Worm (Caenorhabditis elegans): ENCODE results near the gene knl-1.

DNA sequence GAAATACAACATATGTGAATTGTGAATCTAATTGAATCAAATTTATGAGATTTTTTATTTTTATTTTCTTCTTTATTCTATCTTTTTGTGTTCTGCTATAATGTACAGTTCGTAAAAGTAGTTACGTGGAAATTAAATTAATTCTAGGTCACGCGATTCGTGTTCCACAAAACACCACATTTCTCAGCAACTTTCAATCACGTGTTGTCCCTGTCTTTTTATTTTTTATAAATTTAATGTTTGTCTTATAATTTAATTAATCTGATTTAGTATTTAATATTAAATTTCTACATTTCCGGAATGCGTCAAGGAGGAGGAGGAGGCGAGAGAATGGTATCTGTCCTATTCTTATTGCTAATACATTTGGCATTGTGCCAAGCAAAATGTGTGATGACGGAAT is 7.6 kb downstream of the knl-1 start, which contains the start of gene ncr-2:
- TF ChIP-seq T22C8.4 (GFP tag; IDR thresholded peaks at IDR 0.05) (no peak), flt-1 (GFP tag; IDR thresholded peaks at IDR 0.05) (no peak), klf-2 (GFP tag; conservative IDR thresholded peaks at IDR 0.05) (no peak), ref-1 (GFP tag; conservative IDR thresholded peaks at IDR 0.05) (no peak), med-1 (GFP tag; optimal IDR thresholded peaks at IDR 0.05; ENCODE audit: insufficient read depth) (no peak)

Data from whole organism, midembryonic.